Fruit fly (Drosophila melanogaster): ENCODE measurements around the gene ATPsynCF6.

Gene ATPsynCF6

dm6 chr3R:23333334-23334035 lies 22.4 kb downstream of the ATPsynCF6 start (continued):
- TF ChIP-seq sd (tag; optimal IDR thresholded peaks at IDR 0.05) (no peak), CG13775 (GFP tag; optimal IDR thresholded peaks at IDR 0.05) (peak; percentile 30), gt (GFP tag; IDR thresholded peaks at IDR 0.05) (no peak), CG1647 (GFP tag; optimal IDR thresholded peaks at IDR 0.05) (no peak), CG12659 (GFP tag; optimal IDR thresholded peaks at IDR 0.05) (peak; percentile 16), Spps (tag; optimal IDR thresholded peaks at IDR 0.05) (peak; percentile 23), CG2120 (GFP tag; optimal IDR thresholded peaks at IDR 0.05) (peak; percentile 30), CG10321 (GFP tag; IDR thresholded peaks at IDR 0.05) (no peak), cwo (GFP tag; optimal IDR thresholded peaks at IDR 0.05) (no peak), fru (optimal IDR thresholded peaks at IDR 0.05) (no peak), otp (GFP tag; IDR thresholded peaks at IDR 0.05) (no peak), CG31224 (GFP tag; IDR thresholded peaks at IDR 0.05) (no peak), tx (GFP tag; optimal IDR thresholded peaks at IDR 0.05) (no peak), CG8290 (GFP tag; optimal IDR thresholded peaks at IDR 0.05) (no peak), CG8290 (tag; optimal IDR thresholded peaks at IDR 0.05) (no peak), Meics (GFP tag; optimal IDR thresholded peaks at IDR 0.05) (peak; percentile 34), ato (GFP tag; IDR thresholded peaks at IDR 0.05; ENCODE audit: partially characterized antibody) (no peak), Hr51 (GFP tag; optimal IDR thresholded peaks at IDR 0.05) (peak in 1 of 2 experiments; percentile 57), ac (GFP tag; optimal IDR thresholded peaks at IDR 0.05) (no peak), insv (GFP tag; optimal IDR thresholded peaks at IDR 0.05) (no peak), CG7372 (GFP tag; IDR thresholded peaks at IDR 0.05) (no peak), tna (GFP tag; IDR thresholded peaks at IDR 0.05; ENCODE audit: partially characterized antibody) (no peak), CG3407 (GFP tag; optimal IDR thresholded peaks at IDR 0.05) (peak; percentile 51), CG6854 (GFP tag; optimal IDR thresholded peaks at IDR 0.05) (no peak), sob (GFP tag; IDR thresholded peaks at IDR 0.05) (no peak), slp2 (GFP tag; optimal IDR thresholded peaks at IDR 0.05) (peak; percentile 48), Fer1 (GFP tag; optimal IDR thresholded peaks at IDR 0.05) (no peak), gce (GFP tag; IDR thresholded peaks at IDR 0.05) (no peak), Hr3 (GFP tag; optimal IDR thresholded peaks at IDR 0.05) (peak; percentile 34), CG15269 (tag; optimal IDR thresholded peaks at IDR 0.05) (peak; percentile 25), twi (tag; optimal IDR thresholded peaks at IDR 0.05) (no peak), Bdp1 (GFP tag; optimal IDR thresholded peaks at IDR 0.05) (no peak), CG7928 (GFP tag; optimal IDR thresholded peaks at IDR 0.05) (no peak), Dip3 (GFP tag; optimal IDR thresholded peaks at IDR 0.05) (no peak), CG15011 (GFP tag; optimal IDR thresholded peaks at IDR 0.05) (no peak), fd96Cb (tag; optimal IDR thresholded peaks at IDR 0.05) (peak; percentile 70), abd-A (tag; optimal IDR thresholded peaks at IDR 0.05) (peak; percentile 28), Xrp1 (GFP tag; IDR thresholded peaks at IDR 0.05) (peak; percentile 69), CG3838 (GFP tag; optimal IDR thresholded peaks at IDR 0.05) (no peak), nau (GFP tag; optimal IDR thresholded peaks at IDR 0.05) (no peak), al (GFP tag; IDR thresholded peaks at IDR 0.05) (no peak), CG18476 (GFP tag; optimal IDR thresholded peaks at IDR 0.05) (no peak), CG9609 (GFP tag; optimal IDR thresholded peaks at IDR 0.05) (no peak), Jarid2 (GFP tag; optimal IDR thresholded peaks at IDR 0.05) (no peak), Trl (optimal IDR thresholded peaks at IDR 0.05) (no peak), Trl (GFP tag; optimal IDR thresholded peaks at IDR 0.05) (peak; percentile 29), CG1832 (GFP tag; optimal IDR thresholded peaks at IDR 0.05) (no peak), CG9797 (GFP tag; optimal IDR thresholded peaks at IDR 0.05) (no peak), CG17568 (GFP tag; optimal IDR thresholded peaks at IDR 0.05) (peak; percentile 40), CG12744 (GFP tag; optimal IDR thresholded peaks at IDR 0.05) (no peak), CG2129 (GFP tag; IDR thresholded peaks at IDR 0.05; ENCODE audit: partially characterized antibody) (no peak)

Data from whole organism, embryonic.